Fruit fly (Drosophila melanogaster) whole organism, wandering third instar larva: ENCODE results near the gene Srlp.

Experiments
- CG32264 ChIP-seq: fragments of 200-800 bp; sonication (Bioruptor generic); optimal IDR thresholded peaks from 2 replicates; lab custom pipeline; 2016; ENCODE audit warnings: missing biosample characterization, missing genetic modification characterization
- Mio ChIP-seq: sonication (Bioruptor generic); optimal IDR thresholded peaks from 2 replicates; lab custom pipeline; 2016; ENCODE audit warnings: missing biosample characterization, missing genetic modification characterization

DNA sequence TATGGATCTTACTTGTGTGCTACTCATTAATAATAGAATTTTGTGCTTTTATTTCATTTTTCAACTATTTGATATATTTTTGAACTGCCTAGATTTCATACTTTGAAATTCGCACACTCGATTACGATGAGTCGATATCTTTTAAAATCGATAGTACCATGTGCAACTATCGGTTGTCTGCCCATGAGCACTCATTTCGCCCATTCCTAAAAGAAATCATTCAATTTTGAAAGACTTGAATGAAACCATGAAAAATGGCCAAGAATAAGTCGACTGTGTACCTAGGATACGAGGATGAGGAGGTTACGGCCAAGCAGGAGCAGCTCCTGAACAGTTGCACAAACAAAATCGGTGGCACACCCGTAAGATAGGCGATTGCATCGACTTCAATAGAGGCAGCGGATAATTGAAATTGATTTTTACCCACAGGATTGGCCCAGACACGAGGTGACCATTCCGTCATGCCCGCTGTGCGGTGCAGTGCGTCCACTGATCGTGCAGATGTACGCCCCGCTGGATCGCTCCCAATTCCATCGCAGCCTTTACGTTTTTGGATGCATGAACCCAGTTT, 22.6 kb downstream of the Srlp start, which contains the start of gene trus:
- TF ChIP-seq Mio (GFP tag; lab: Kevin White, UChicago) (no peak), CG32264 (GFP tag; lab: Kevin White, UChicago) (no peak)
